Fruit fly (Drosophila melanogaster) whole organism, pupa: ENCODE measurements around the gene CG14431.

ENCODE experiments used
- CG10348 ChIP-seq: fragments of 200-800 bp; sonication (Bioruptor generic); IDR thresholded peaks from 2 replicates; pipeline ENCODE4 v1.3.6; 2022; ENCODE audit warnings: missing biosample characterization, missing genetic modification characterization
- CG12605 ChIP-seq: fragments of 200-800 bp; sonication (Bioruptor generic); IDR thresholded peaks from 2 replicates; pipeline ENCODE4 v1.3.6; 2022; ENCODE audit warnings: missing biosample characterization, missing genetic modification characterization
- CG13204 ChIP-seq: fragments of 200-800 bp; sonication (Bioruptor generic); optimal IDR thresholded peaks from 2 replicates; lab custom pipeline; 2018; ENCODE audit warnings: missing biosample characterization, mild to moderate bottlenecking, missing genetic modification characterization, moderate library complexity
- CG14655 ChIP-seq: fragments of 200-800 bp; sonication (Bioruptor generic); optimal IDR thresholded peaks from 3 replicates; lab custom pipeline; 2017; ENCODE audit warnings: mild to moderate bottlenecking, missing biosample characterization, missing genetic modification reagents, missing genetic modification characterization
- CG15710 ChIP-seq: fragments of 200-800 bp; sonication (Bioruptor generic); optimal IDR thresholded peaks from 2 replicates; lab custom pipeline; 2018; ENCODE audit warnings: missing biosample characterization, mild to moderate bottlenecking, missing genetic modification characterization, moderate library complexity
- CG17806 ChIP-seq: fragments of 200-800 bp; sonication (Bioruptor generic); optimal IDR thresholded peaks from 2 replicates; lab custom pipeline; 2018; ENCODE audit warnings: missing biosample characterization, mild to moderate bottlenecking, missing genetic modification characterization, moderate library complexity
- CG32121 ChIP-seq: fragments of 200-800 bp; sonication (Bioruptor generic); IDR thresholded peaks from 2 replicates; pipeline ENCODE4 v1.3.6; 2022; ENCODE audit warnings: missing biosample characterization, missing genetic modification characterization
- CG34367 ChIP-seq: fragments of 200-800 bp; sonication (Bioruptor generic); optimal IDR thresholded peaks from 2 replicates; lab custom pipeline; 2018; ENCODE audit warnings: missing biosample characterization, mild to moderate bottlenecking, missing genetic modification characterization
- CG4496 ChIP-seq: fragments of 200-800 bp; sonication (Bioruptor generic); IDR thresholded peaks from 3 replicates; pipeline ENCODE4 v1.3.6; 2022; ENCODE audit warnings: missing biosample characterization, missing genetic modification characterization
- CG8159 ChIP-seq: fragments of 200-800 bp; sonication (Bioruptor generic); optimal IDR thresholded peaks from 3 replicates; lab custom pipeline; 2018; ENCODE audit warnings: missing biosample characterization, mild to moderate bottlenecking, missing genetic modification characterization, moderate library complexity
- CG8301 ChIP-seq: fragments of 200-800 bp; sonication (Bioruptor generic); optimal IDR thresholded peaks from 2 replicates; lab custom pipeline; 2018; ENCODE audit warnings: missing biosample characterization, mild to moderate bottlenecking, missing genetic modification characterization
- CG9948 ChIP-seq: fragments of 200-800 bp; sonication (Bioruptor generic); optimal IDR thresholded peaks from 2 replicates; lab custom pipeline; 2018; ENCODE audit warnings: missing biosample characterization, mild to moderate bottlenecking, missing genetic modification characterization, moderate library complexity
- D1 ChIP-seq: fragments of 200-800 bp; sonication (Bioruptor generic); optimal IDR thresholded peaks from 2 replicates; lab custom pipeline; 2018; ENCODE audit warnings: missing biosample characterization, mild to moderate bottlenecking, missing genetic modification characterization, moderate library complexity
- EcR ChIP-seq: fragments of 200-800 bp; sonication (Bioruptor generic); optimal IDR thresholded peaks from 3 replicates; lab custom pipeline; 2019; ENCODE audit warnings: missing biosample characterization, missing genetic modification characterization, mild to moderate bottlenecking, moderate library complexity, missing genetic modification reagents
- Ets98B ChIP-seq: fragments of 200-800 bp; sonication (Bioruptor generic); IDR thresholded peaks from 2 replicates; pipeline ENCODE4 v1.3.6; 2022; ENCODE audit warnings: missing biosample characterization, missing genetic modification characterization
- Pif1A ChIP-seq: fragments of 200-800 bp; sonication (Bioruptor generic); optimal IDR thresholded peaks from 3 replicates; lab custom pipeline; 2016; ENCODE audit warnings: missing biosample characterization, missing genetic modification characterization
- Pif1B ChIP-seq: fragments of 200-800 bp; sonication (Bioruptor generic); optimal IDR thresholded peaks from 3 replicates; lab custom pipeline; 2016; ENCODE audit warnings: missing biosample characterization, missing genetic modification characterization
- Snoo ChIP-seq: fragments of 200-800 bp; sonication (Bioruptor generic); optimal IDR thresholded peaks from 3 replicates; lab custom pipeline; 2017; ENCODE audit warnings: missing biosample characterization, mild to moderate bottlenecking, missing genetic modification characterization, inconsistent platforms
- fd96Ca ChIP-seq: fragments of 200-800 bp; sonication (Bioruptor generic); IDR thresholded peaks from 3 replicates; pipeline ENCODE4 v1.3.6; 2022; ENCODE audit warnings: missing biosample characterization, missing genetic modification characterization
- gl ChIP-seq: fragments of 200-800 bp; sonication (Bioruptor generic); optimal IDR thresholded peaks from 2 replicates; lab custom pipeline; 2018; ENCODE audit warnings: missing biosample characterization, mild to moderate bottlenecking, missing genetic modification characterization
- rn ChIP-seq: fragments of 200-800 bp; sonication (Bioruptor generic); IDR thresholded peaks from 2 replicates; pipeline ENCODE4 v1.3.6; 2022; ENCODE audit warnings: missing biosample characterization, missing genetic modification characterization

The CG14431 gene

DNA sequence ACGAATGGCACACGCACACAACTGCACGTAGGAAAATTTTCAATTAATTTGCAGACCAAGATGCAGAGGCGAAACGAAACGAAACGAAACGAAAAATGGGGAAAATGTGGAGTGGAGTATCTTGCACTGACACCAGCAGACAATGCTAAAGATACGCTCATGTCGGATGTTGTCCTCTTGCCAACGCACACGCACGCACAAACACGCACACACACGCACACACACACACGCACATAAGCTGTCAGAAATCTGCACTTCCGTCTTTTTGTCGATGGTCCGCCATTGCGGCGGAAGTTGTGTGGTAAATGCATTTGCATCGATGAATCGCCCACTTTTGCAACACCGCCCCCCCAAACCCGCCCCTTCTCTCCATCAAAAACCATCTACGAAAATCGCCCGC, 21.0 kb downstream of the CG14431 start:
- TF ChIP-seq D1 (tag; lab: Kevin White, UChicago) (no peak), CG34367 (tag; lab: Kevin White, UChicago) (no peak), CG17806 (tag; lab: Kevin White, UChicago) (no peak)
- TF ChIP-seq, all 21 proteins: peak for 0

DNA sequence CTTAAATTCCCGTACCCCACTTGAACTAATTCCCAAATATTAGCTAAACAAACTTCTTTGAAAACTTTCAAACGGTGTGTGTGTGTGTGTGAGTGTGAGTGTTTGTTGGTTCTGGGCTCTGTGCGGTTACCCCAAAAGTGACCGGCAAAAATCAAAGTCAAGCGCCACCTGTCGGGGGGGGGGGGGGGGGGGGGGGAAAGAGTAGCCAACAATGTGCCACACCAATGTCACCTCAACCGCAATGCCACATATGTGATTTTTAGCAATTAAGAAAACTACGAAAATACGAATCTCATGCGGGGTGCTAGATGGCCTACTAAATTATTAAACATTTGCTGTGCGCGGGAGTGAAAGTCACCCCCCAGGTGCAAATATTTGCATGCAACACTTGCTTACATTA, 25.7 kb downstream of the CG14431 start:
- no peak for TF ChIP-seq fd96Ca (GFP tag; lab: Robert Waterston, UW)
- no peak for TF ChIP-seq CG8301 (tag; lab: Kevin White, UChicago)
- no peak for TF ChIP-seq CG12605 (GFP tag; lab: Robert Waterston, UW)
- TF ChIP-seq CG15710 (tag; lab: Kevin White, UChicago): no peak
- no peak for TF ChIP-seq CG13204 (GFP tag; lab: Kevin White, UChicago)
- no peak for TF ChIP-seq Snoo (tag; lab: Kevin White, UChicago)
- no peak for TF ChIP-seq D1 (tag; lab: Kevin White, UChicago)

DNA sequence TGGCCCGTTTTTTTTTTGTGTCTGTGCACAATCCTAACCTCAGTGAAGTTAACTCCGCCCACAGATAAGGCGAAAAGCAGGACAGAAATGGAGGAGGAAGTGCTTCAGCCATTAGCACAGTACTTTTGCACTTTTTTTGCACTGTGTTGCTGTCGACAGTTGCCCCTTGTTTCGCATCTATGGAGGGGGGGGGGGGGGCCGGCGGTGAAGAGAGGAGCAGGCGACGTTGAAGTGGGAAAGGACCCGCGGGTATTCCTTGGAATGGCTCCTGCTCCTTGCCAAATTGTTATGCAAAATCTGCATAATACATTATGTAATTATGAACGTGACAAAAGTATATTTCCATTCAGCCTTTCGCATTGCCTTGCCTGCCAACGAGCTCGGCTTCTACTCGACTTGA, 28.8 kb downstream of the CG14431 start:
- TF ChIP-seq CG32121 (0 out of 2 replicates have a peak, but pooled peaks have one; percentile 2), CG4496 (0 out of 3 replicates have a peak, but pooled peaks have one; percentile 19), CG8301 (tag; lab: Kevin White, UChicago) (no peak)

DNA sequence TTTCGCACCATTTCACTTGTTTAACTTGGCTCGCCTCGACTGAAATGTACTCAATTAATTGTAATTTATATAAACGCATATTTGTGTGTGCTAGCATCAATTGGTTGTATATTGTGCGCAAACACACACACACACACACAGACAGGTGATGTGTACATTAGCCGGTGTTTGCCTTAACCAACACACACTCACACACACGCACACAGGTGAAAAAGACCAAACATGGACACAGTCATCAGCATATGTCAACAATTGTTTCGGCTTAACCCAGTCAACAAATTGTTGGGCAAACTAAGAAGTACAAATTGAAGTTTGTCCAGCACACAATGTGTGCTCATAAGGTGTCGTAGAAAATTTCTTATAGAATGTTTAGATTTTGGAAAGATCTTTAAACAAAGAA, 29.3 kb downstream of the CG14431 start:
- no peak for TF ChIP-seq CG4496

DNA sequence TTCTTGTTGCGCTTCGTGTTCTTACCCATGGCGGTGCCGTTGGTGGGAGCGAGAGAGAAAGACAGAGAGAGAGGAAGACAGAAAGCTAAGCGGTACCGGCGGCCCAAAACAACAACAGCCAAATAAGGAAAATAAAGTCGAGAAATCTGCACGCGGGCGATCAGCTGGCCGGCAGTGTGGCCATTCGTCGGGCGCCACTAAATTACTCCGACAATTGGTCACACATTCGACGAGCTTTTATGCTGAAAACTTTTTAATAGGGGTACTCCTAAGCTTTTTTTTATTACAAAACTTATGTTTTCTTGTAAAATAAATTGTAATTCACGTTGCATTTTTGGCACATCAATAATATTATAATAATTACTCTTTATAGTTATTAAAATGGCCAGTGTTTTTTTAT, 60.5 kb downstream of the CG14431 start, which contains the start of gene Setd3:
Setd3 (minus strand) TSS at position 187 of the 400 bp plus-strand sequence.
- no peak for TF ChIP-seq Pif1A (GFP tag; lab: Kevin White, UChicago)
- TF ChIP-seq EcR (GFP tag; lab: Kevin White, UChicago): no peak

DNA sequence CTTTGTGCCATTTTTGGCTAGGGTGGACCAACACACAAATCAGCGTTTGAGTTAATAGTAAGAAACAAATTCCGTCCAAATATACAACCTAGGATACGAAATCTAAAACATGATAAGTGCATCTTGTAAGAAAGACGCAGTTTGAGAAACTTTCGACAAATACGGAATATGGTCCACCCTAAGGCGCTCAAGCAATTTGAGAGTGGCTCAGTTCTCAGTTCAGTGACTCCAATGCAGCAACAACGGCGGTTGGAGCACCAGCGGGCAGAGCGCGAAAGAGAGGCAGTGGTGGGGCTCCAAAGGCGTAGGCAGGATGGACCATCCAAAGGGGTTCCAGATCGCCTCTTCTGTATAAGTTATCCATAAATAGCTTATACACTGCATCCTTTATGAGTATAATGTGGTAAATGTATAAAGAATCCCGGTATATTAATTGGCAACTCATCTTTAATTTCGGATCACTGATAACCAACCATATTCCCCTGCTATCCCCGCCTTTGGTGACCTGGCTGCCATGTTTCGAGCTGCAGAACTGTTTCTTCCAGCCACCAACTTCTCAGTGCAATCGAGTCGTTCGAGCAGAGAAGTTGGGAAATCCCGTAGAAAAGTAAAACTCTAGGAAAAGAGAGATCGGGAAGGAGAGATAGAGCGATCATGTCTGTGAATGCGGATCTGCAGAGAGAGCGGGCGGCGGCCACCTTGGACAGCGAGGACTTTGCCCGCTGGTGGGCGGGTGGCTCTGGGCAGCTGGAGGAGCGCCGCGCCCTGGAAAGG, 61.5 kb downstream of the CG14431 start, which contains the start of gene CG4586:
CG4586 (plus strand) TSS at position 555 of the 774 bp plus-strand sequence.
- TF ChIP-seq CG32121 (peak; percentile 99), EcR (GFP tag; lab: Kevin White, UChicago) (peak; percentile 99), Pif1A (GFP tag; lab: Kevin White, UChicago) (peak; percentile 99), CG9948 (peak; percentile 95), CG17806 (tag; lab: Kevin White, UChicago) (peak; percentile 99), D1 (tag; lab: Kevin White, UChicago) (peak; percentile 97), fd96Ca (GFP tag; lab: Robert Waterston, UW) (peak; percentile 99), CG34367 (tag; lab: Kevin White, UChicago) (peak; percentile 98), Ets98B (GFP tag; lab: Robert Waterston, UW) (peak; percentile 99), gl (tag; lab: Kevin White, UChicago) (peak; percentile 98), CG8301 (tag; lab: Kevin White, UChicago) (peak; percentile 99), CG13204 (GFP tag; lab: Kevin White, UChicago) (peak; percentile 95), CG8159 (tag; lab: Kevin White, UChicago) (peak; percentile 100), CG14655 (GFP tag; lab: Kevin White, UChicago) (peak; percentile 98), CG15710 (tag; lab: Kevin White, UChicago) (peak; percentile 95), CG4496 (peak; percentile 99), Snoo (tag; lab: Kevin White, UChicago) (peak; percentile 95), rn (peak; percentile 91), CG10348 (GFP tag; lab: Robert Waterston, UW) (peak; percentile 75), CG12605 (GFP tag; lab: Robert Waterston, UW) (peak; percentile 100), Pif1B (GFP tag; lab: Kevin White, UChicago) (peak; percentile 100)

DNA sequence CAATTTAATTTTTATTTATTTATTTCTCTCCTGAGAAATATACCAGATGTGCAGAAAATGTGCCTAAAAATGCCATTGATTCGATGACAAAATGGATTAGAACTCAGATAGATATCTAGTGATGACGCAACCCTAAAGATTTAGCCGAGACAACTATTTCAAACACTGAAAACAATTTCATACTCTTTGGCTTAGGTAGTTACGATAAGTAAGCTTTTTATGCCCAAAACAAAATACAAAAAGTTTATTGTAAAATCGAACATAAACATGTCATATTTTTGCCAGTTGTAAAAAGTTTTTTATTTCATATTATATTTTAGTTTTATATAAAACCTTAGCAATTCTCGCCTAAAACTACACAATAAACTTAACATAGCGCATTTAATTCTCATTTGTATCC, 65.3 kb downstream of the CG14431 start, which contains the start of gene CG3040:
CG3040 (minus strand) TSS at position 54 of the 400 bp plus-strand sequence.
- TF ChIP-seq CG8159 (tag; lab: Kevin White, UChicago) (peak; percentile 18), D1 (tag; lab: Kevin White, UChicago) (peak; percentile 63), CG14655 (GFP tag; lab: Kevin White, UChicago) (peak; percentile 12), Ets98B (GFP tag; lab: Robert Waterston, UW) (0 out of 2 replicates have a peak, but pooled peaks have one; percentile 28), CG9948 (peak; percentile 9), CG15710 (tag; lab: Kevin White, UChicago) (peak; percentile 8), CG8301 (tag; lab: Kevin White, UChicago) (no peak), CG32121 (no peak), EcR (GFP tag; lab: Kevin White, UChicago) (no peak), CG34367 (tag; lab: Kevin White, UChicago) (no peak), Pif1A (GFP tag; lab: Kevin White, UChicago) (no peak), CG4496 (peak; percentile 54), rn (no peak), fd96Ca (GFP tag; lab: Robert Waterston, UW) (no peak), CG17806 (tag; lab: Kevin White, UChicago) (peak; percentile 34)
